Worm (Caenorhabditis elegans) whole organism, L4 larva: Measurements from ENCODE around the gene mpst-1.

ENCODE experiments used
- D1046.2 ChIP-seq: fragments of 200-800 bp; sonication (Bioruptor generic); IDR thresholded peaks from 2 replicates; pipeline ENCODE4 v1.3.6; 2022; ENCODE audit warnings: missing genetic modification characterization, missing compliant biosample characterization
- F37D6.2 ChIP-seq: sonication (generic microtip); optimal IDR thresholded peaks from 2 replicates; lab custom pipeline; 2016; ENCODE audit warnings: mild to moderate bottlenecking, missing genetic modification characterization, missing compliant biosample characterization
- F44E2.7 ChIP-seq: fragments of 200-800 bp; sonication (Bioruptor generic); IDR thresholded peaks from 2 replicates; pipeline ENCODE4 v2.1.2; 2022; ENCODE audit warnings: missing genetic modification characterization, missing compliant biosample characterization
- T20F7.1 ChIP-seq: fragments of 200-800 bp; sonication (Bioruptor generic); optimal IDR thresholded peaks from 2 replicates; lab custom pipeline; 2018; ENCODE audit warnings: mild to moderate bottlenecking, missing genetic modification characterization, missing compliant biosample characterization
- ama-1 ChIP-seq: fragments of 150-350 bp; optimal IDR thresholded peaks from 2 replicates; lab custom pipeline; 2014; ENCODE audit warnings: inconsistent platforms, mixed read lengths
- arid-1 ChIP-seq: fragments of 200-800 bp; sonication (Bioruptor generic); conservative IDR thresholded peaks from 2 replicates; pipeline ENCODE4 v1.3.6; 2022; ENCODE audit warnings: missing genetic modification reagents, missing genetic modification characterization, missing compliant biosample characterization
- attf-4 ChIP-seq: sonication (generic microtip); optimal IDR thresholded peaks from 3 replicates; lab custom pipeline; 2017; ENCODE audit warnings: missing biosample characterization, missing genetic modification characterization
- ceh-20 ChIP-seq: fragments of 200-800 bp; sonication (Bioruptor generic); IDR thresholded peaks from 2 replicates; pipeline ENCODE4 v1.3.6; 2022; ENCODE audit warnings: missing genetic modification reagents, missing genetic modification characterization, missing compliant biosample characterization
- ceh-28 ChIP-seq: fragments of 150-350 bp; optimal IDR thresholded peaks from 2 replicates; lab custom pipeline; 2014; ENCODE audit warnings: missing biosample characterization, missing genetic modification reagents, missing genetic modification characterization
- ceh-32 ChIP-seq: sonication (generic microtip); optimal IDR thresholded peaks from 2 replicates; lab custom pipeline; 2016; ENCODE audit warnings: mild to moderate bottlenecking, missing genetic modification characterization, missing compliant biosample characterization; ENCODE audit not compliant: poor library complexity
- ceh-62 ChIP-seq: sonication (generic microtip); optimal IDR thresholded peaks from 2 replicates; lab custom pipeline; 2017; ENCODE audit warnings: missing biosample characterization, missing genetic modification characterization
- ctbp-1 ChIP-seq: fragments of 200-800 bp; sonication (Bioruptor generic); IDR thresholded peaks from 2 replicates; pipeline ENCODE4 v1.3.6; 2022; ENCODE audit warnings: missing genetic modification reagents, missing genetic modification characterization, missing compliant biosample characterization
- daf-12 ChIP-seq: fragments of 150-350 bp; optimal IDR thresholded peaks from 2 replicates; lab custom pipeline; 2014; ENCODE audit warnings: missing biosample characterization, missing genetic modification reagents, missing genetic modification characterization
- daf-16 ChIP-seq, 3 experiments: sonication (generic microtip); optimal IDR thresholded peaks; 2 replicates each; lab custom pipeline; 2016 to 2017; ENCODE audit warnings: missing genetic modification characterization in 3 of 3, missing genetic modification reagents in 3 of 3, mild to moderate bottlenecking in 2 of 3, missing compliant biosample characterization in 2 of 3, missing biosample characterization in 1 of 3, moderate library complexity in 1 of 3
- dmd-6 ChIP-seq: fragments of 200-800 bp; sonication (Bioruptor generic); IDR thresholded peaks from 2 replicates; pipeline ENCODE4 v1.3.6; 2022; ENCODE audit warnings: missing genetic modification reagents, missing genetic modification characterization, missing compliant biosample characterization
- dmd-9 ChIP-seq: fragments of 200-800 bp; sonication (Bioruptor generic); IDR thresholded peaks from 2 replicates; pipeline ENCODE4 v1.3.6; 2022; ENCODE audit warnings: missing genetic modification reagents, missing genetic modification characterization, missing compliant biosample characterization
- dpl-1 ChIP-seq: fragments of 150-350 bp; optimal IDR thresholded peaks from 2 replicates; lab custom pipeline; 2014; ENCODE audit warnings: missing biosample characterization, missing genetic modification reagents, missing genetic modification characterization
- dve-1 ChIP-seq: sonication (generic microtip); optimal IDR thresholded peaks from 2 replicates; lab custom pipeline; 2017; ENCODE audit warnings: antibody characterized with exemption, mild to moderate bottlenecking, missing genetic modification characterization, missing compliant biosample characterization; ENCODE audit not compliant: insufficient read depth
- fkh-10 ChIP-seq: fragments of 150-350 bp; optimal IDR thresholded peaks from 2 replicates; lab custom pipeline; 2014; ENCODE audit warnings: missing biosample characterization, missing genetic modification reagents, missing genetic modification characterization
- hlh-11 ChIP-seq: fragments of 200-800 bp; sonication (Bioruptor generic); optimal IDR thresholded peaks from 2 replicates; lab custom pipeline; 2018; ENCODE audit warnings: mild to moderate bottlenecking, missing genetic modification characterization, missing compliant biosample characterization
- hlh-30 ChIP-seq: sonication (generic microtip); optimal IDR thresholded peaks from 2 replicates; lab custom pipeline; 2017; ENCODE audit warnings: antibody characterized with exemption, mild to moderate bottlenecking, missing genetic modification characterization, missing compliant biosample characterization; ENCODE audit not compliant: insufficient read depth
- hmg-1.1 ChIP-seq: fragments of 200-800 bp; sonication (Bioruptor generic); IDR thresholded peaks from 2 replicates; pipeline ENCODE4 v1.3.6; 2022; ENCODE audit warnings: missing genetic modification reagents, missing genetic modification characterization, missing compliant biosample characterization
- jun-1 ChIP-seq: fragments of 150-350 bp; optimal IDR thresholded peaks from 2 replicates; lab custom pipeline; 2014; ENCODE audit warnings: missing biosample characterization, missing genetic modification reagents, missing genetic modification characterization
- lim-7 ChIP-seq: fragments of 200-800 bp; sonication (Bioruptor generic); IDR thresholded peaks from 2 replicates; pipeline ENCODE4 v1.3.6; 2022; ENCODE audit warnings: missing genetic modification characterization, missing compliant biosample characterization
- lsy-2 ChIP-seq, 2 experiments: fragments of 150-350 bp in 1 of 2; sonication (generic microtip) in 1 of 2; optimal IDR thresholded peaks; 2 replicates each; lab custom pipeline; 2014 to 2017; ENCODE audit warnings: missing biosample characterization in 2 of 2, missing genetic modification characterization in 2 of 2
- mdl-1 ChIP-seq, 2 experiments: fragments of 150-350 bp in 1 of 2; sonication (generic microtip) in 1 of 2; optimal IDR thresholded peaks; 2 replicates each; lab custom pipeline; 2014 to 2017; ENCODE audit warnings: missing biosample characterization in 2 of 2, missing genetic modification characterization in 2 of 2
- mdt-29 ChIP-seq: fragments of 200-800 bp; sonication (Bioruptor generic); IDR thresholded peaks from 2 replicates; pipeline ENCODE4 v1.3.6; 2022; ENCODE audit warnings: missing genetic modification reagents, missing genetic modification characterization, missing compliant biosample characterization
- mep-1 ChIP-seq: fragments of 150-350 bp; sonication (generic microtip); optimal IDR thresholded peaks from 3 replicates; lab custom pipeline; 2014; ENCODE audit warnings: missing biosample characterization, missing genetic modification characterization
- mxl-2 ChIP-seq: fragments of 200-800 bp; sonication (Bioruptor generic); conservative IDR thresholded peaks from 2 replicates; pipeline ENCODE4 v1.3.6; 2022; ENCODE audit warnings: missing genetic modification reagents, missing genetic modification characterization, missing compliant biosample characterization
- mxl-3 ChIP-seq: fragments of 200-800 bp; sonication (Bioruptor generic); optimal IDR thresholded peaks from 2 replicates; lab custom pipeline; 2018; ENCODE audit warnings: mild to moderate bottlenecking, missing genetic modification characterization, missing compliant biosample characterization
- nhr-10 ChIP-seq: fragments of 150-350 bp; optimal IDR thresholded peaks from 2 replicates; lab custom pipeline; 2014; ENCODE audit warnings: missing biosample characterization, missing genetic modification characterization
- nhr-11 ChIP-seq: fragments of 150-350 bp; optimal IDR thresholded peaks from 2 replicates; lab custom pipeline; 2014; ENCODE audit warnings: missing biosample characterization, missing genetic modification characterization
- nhr-237 ChIP-seq: sonication (generic microtip); optimal IDR thresholded peaks from 2 replicates; lab custom pipeline; 2017; ENCODE audit warnings: missing biosample characterization, missing genetic modification characterization
- nhr-28 ChIP-seq: fragments of 150-350 bp; optimal IDR thresholded peaks from 2 replicates; lab custom pipeline; 2014; ENCODE audit warnings: missing biosample characterization, missing genetic modification characterization
- nhr-48 ChIP-seq: sonication (generic microtip); optimal IDR thresholded peaks from 2 replicates; lab custom pipeline; 2016; ENCODE audit warnings: mild to moderate bottlenecking, missing genetic modification characterization, missing compliant biosample characterization
- pqm-1 ChIP-seq: sonication (generic microtip); optimal IDR thresholded peaks from 2 replicates; lab custom pipeline; 2017; ENCODE audit warnings: missing biosample characterization, missing genetic modification characterization
- sdz-12 ChIP-seq: fragments of 200-800 bp; sonication (Bioruptor generic); optimal IDR thresholded peaks from 2 replicates; lab custom pipeline; 2018; ENCODE audit warnings: mild to moderate bottlenecking, missing genetic modification characterization, missing compliant biosample characterization
- skn-1 ChIP-seq: fragments of 150-350 bp; optimal IDR thresholded peaks from 2 replicates; lab custom pipeline; 2014; ENCODE audit warnings: missing biosample characterization, missing genetic modification characterization
- spr-1 ChIP-seq: sonication (generic microtip); optimal IDR thresholded peaks from 2 replicates; lab custom pipeline; 2016; ENCODE audit warnings: mild to moderate bottlenecking, missing genetic modification characterization, missing compliant biosample characterization
- spr-3 ChIP-seq: fragments of 200-800 bp; sonication (Bioruptor generic); optimal IDR thresholded peaks from 2 replicates; lab custom pipeline; 2018; ENCODE audit warnings: mild to moderate bottlenecking, missing genetic modification characterization, missing compliant biosample characterization
- tag-97 ChIP-seq: fragments of 200-800 bp; sonication (Bioruptor generic); IDR thresholded peaks from 2 replicates; pipeline ENCODE4 v1.3.6; 2022; ENCODE audit warnings: missing genetic modification characterization, missing compliant biosample characterization
- tra-1 ChIP-seq: fragments of 200-800 bp; sonication (Bioruptor generic); IDR thresholded peaks from 2 replicates; pipeline ENCODE4 v1.3.6; 2022; ENCODE audit warnings: missing genetic modification reagents, missing genetic modification characterization, missing compliant biosample characterization
- unc-62 ChIP-seq, 3 experiments: fragments of 150-350 bp in 1 of 3; sonication (generic microtip); optimal IDR thresholded peaks in 2 of 3; peaks in 1 of 3; 1 replicate in 1 of 3; 2 replicates in 2 of 3; lab custom pipeline; 2014 to 2017; ENCODE audit warnings: missing biosample characterization in 3 of 3, missing genetic modification characterization in 3 of 3, missing genetic modification reagents in 3 of 3, missing genotype in 1 of 3
- ztf-7 ChIP-seq: fragments of 150-350 bp; optimal IDR thresholded peaks from 2 replicates; lab custom pipeline; 2014; ENCODE audit warnings: missing biosample characterization, missing genetic modification characterization

mpst-1 gene

ce11 chrV:11801076-11801849 lies 25.6 kb downstream of the mpst-1 start (continued):
- TF ChIP-seq dmd-6 (GFP tag; lab: Robert Waterston, UW), result no peak
- TF ChIP-seq daf-12, result no peak
- TF ChIP-seq nhr-237 (tag; lab: Kevin White, UChicago), result no peak
- peak in 1 of 2 experiments; percentile 60 for TF ChIP-seq unc-62 (GFP tag; optimal IDR thresholded peaks at IDR 0.05 in 1 of 2; lab: Kevin White, UChicago)
- no peak for TF ChIP-seq unc-62 (tag; optimal IDR thresholded peaks at IDR 0.05; lab: Kevin White, UChicago)
- peak; percentile 23 for TF ChIP-seq mxl-3 (GFP tag; lab: Kevin White, UChicago)
- no peak for TF ChIP-seq attf-4 (tag; lab: Kevin White, UChicago)
- TF ChIP-seq tra-1, result no peak
- TF ChIP-seq ceh-62 (tag; lab: Kevin White, UChicago), result no peak
- no peak for TF ChIP-seq spr-3 (GFP tag; lab: Kevin White, UChicago)
- no peak for TF ChIP-seq nhr-10 (tag; lab: Kevin White, UChicago)
- no peak for TF ChIP-seq mep-1 (tag; lab: Kevin White, UChicago)
- peak; percentile 47 for TF ChIP-seq hlh-11 (tag; lab: Kevin White, UChicago)
- no peak for TF ChIP-seq ztf-7 (tag; lab: Kevin White, UChicago)
- no peak for TF ChIP-seq nhr-28 (tag; lab: Kevin White, UChicago)
- TF ChIP-seq ceh-28, result no peak
- TF ChIP-seq daf-16 (GFP tag; optimal IDR thresholded peaks at IDR 0.05; lab: Kevin White, UChicago), result no peak
- no peak for TF ChIP-seq daf-16 (tag; optimal IDR thresholded peaks at IDR 0.05; lab: Kevin White, UChicago)
- TF ChIP-seq ctbp-1 (GFP tag; lab: Robert Waterston, UW), result no peak
- no peak for TF ChIP-seq mdt-29 (GFP tag; lab: Robert Waterston, UW)
- TF ChIP-seq sdz-12 (GFP tag; lab: Kevin White, UChicago), result no peak
- no peak for TF ChIP-seq fkh-10 (GFP tag; lab: Kevin White, UChicago)
- no peak for TF ChIP-seq skn-1
- TF ChIP-seq D1046.2, result no peak
- no peak for TF ChIP-seq arid-1 (GFP tag; lab: Robert Waterston, UW)
- TF ChIP-seq pqm-1, result no peak
- TF ChIP-seq T20F7.1 (GFP tag; lab: Kevin White, UChicago), result no peak
- TF ChIP-seq jun-1, result no peak
- no peak for TF ChIP-seq dmd-9 (GFP tag; lab: Robert Waterston, UW)
- no peak for TF ChIP-seq ama-1
- TF ChIP-seq spr-1 (tag; lab: Kevin White, UChicago), result no peak

- TF ChIP-seq mdl-1 (tag; optimal IDR thresholded peaks at IDR 0.05; lab: Kevin White, UChicago) (peak in 1 of 2 experiments; percentile 17), hlh-11 (tag; lab: Kevin White, UChicago) (peak; percentile 20), ceh-32 (tag; lab: Kevin White, UChicago) (no peak), T20F7.1 (GFP tag; lab: Kevin White, UChicago) (peak; percentile 24), nhr-28 (tag; lab: Kevin White, UChicago) (peak; percentile 28), nhr-48 (tag; lab: Kevin White, UChicago) (peak; percentile 56), dve-1 (peak; percentile 1), lsy-2 (tag; optimal IDR thresholded peaks at IDR 0.05; lab: Kevin White, UChicago) (peak in 1 of 2 experiments; percentile 34), tag-97 (no peak)
These were observed 26.4 kb downstream of the mpst-1 start for ce11 chrV:11800486-11800885.

- peak; percentile 82 for TF ChIP-seq hlh-30 (tag; lab: Kevin White, UChicago)
- TF ChIP-seq F37D6.2 (tag; lab: Kevin White, UChicago), result no peak
- TF ChIP-seq dpl-1 (GFP tag; lab: Kevin White, UChicago), result peak; percentile 13
- TF ChIP-seq mxl-2 (GFP tag; lab: Robert Waterston, UW), result peak; percentile 94
- TF ChIP-seq ceh-20 (GFP tag; lab: Robert Waterston, UW), result peak; percentile 65; the same call in 1 of the 2 replicates
- peak; percentile 84 for TF ChIP-seq spr-1 (tag; lab: Kevin White, UChicago)
- no peak for TF ChIP-seq F44E2.7
- TF ChIP-seq sdz-12 (GFP tag; lab: Kevin White, UChicago), result peak; percentile 31
- peak; percentile 74 for TF ChIP-seq tra-1
- peak; percentile 99 for TF ChIP-seq mxl-3 (GFP tag; lab: Kevin White, UChicago)
- peak; percentile 28 for TF ChIP-seq nhr-10 (tag; lab: Kevin White, UChicago)
- peak in 1 of 2 experiments; percentile 67 for TF ChIP-seq lsy-2 (tag; optimal IDR thresholded peaks at IDR 0.05; lab: Kevin White, UChicago)
- TF ChIP-seq nhr-11 (tag; lab: Kevin White, UChicago), result peak; percentile 27
- no peak for TF ChIP-seq fkh-10 (GFP tag; lab: Kevin White, UChicago)
- TF ChIP-seq hmg-1.1 (GFP tag; lab: Robert Waterston, UW), result 0 out of 2 replicates have a peak, but pooled peaks have one; percentile 34
- TF ChIP-seq nhr-48 (tag; lab: Kevin White, UChicago), result peak; percentile 99
- TF ChIP-seq nhr-28 (tag; lab: Kevin White, UChicago), result peak; percentile 32
- TF ChIP-seq lim-7 (GFP tag; lab: Robert Waterston, UW), result no peak
These were observed 27.5 kb downstream of the mpst-1 start for ce11 chrV:11799252-11799822.
